Worm (Caenorhabditis elegans) whole organism, early embryonic: ENCODE results near the gene cyp-13A7.

Source experiments
- B0310.2 ChIP-seq: sonication (generic microtip); optimal IDR thresholded peaks from 2 replicates; lab custom pipeline; 2016; ENCODE audit warnings: mild to moderate bottlenecking, missing genetic modification characterization, missing compliant biosample characterization
- F13C5.2 ChIP-seq: sonication (generic microtip); optimal IDR thresholded peaks from 2 replicates; lab custom pipeline; 2017; ENCODE audit warnings: mild to moderate bottlenecking, missing genetic modification characterization, inconsistent platforms, missing compliant biosample characterization
- aly-1 ChIP-seq: sonication (generic microtip); optimal IDR thresholded peaks from 2 replicates; lab custom pipeline; 2016; ENCODE audit warnings: missing genetic modification characterization, missing compliant biosample characterization
- ama-1 ChIP-seq: fragments of 150-350 bp; optimal IDR thresholded peaks from 2 replicates; lab custom pipeline; 2014
- ceh-13 ChIP-seq: fragments of 200-800 bp; sonication (Bioruptor generic); optimal IDR thresholded peaks from 2 replicates; lab custom pipeline; 2018; ENCODE audit warnings: mild to moderate bottlenecking, missing genetic modification characterization, missing compliant biosample characterization
- ceh-36 ChIP-seq: sonication (generic microtip); optimal IDR thresholded peaks from 2 replicates; lab custom pipeline; 2016; ENCODE audit warnings: missing genetic modification characterization, inconsistent platforms, missing compliant biosample characterization
- ets-7 ChIP-seq: sonication (generic microtip); optimal IDR thresholded peaks from 2 replicates; lab custom pipeline; 2016; ENCODE audit warnings: missing genotype, missing genetic modification characterization, missing compliant biosample characterization
- flt-1 ChIP-seq: fragments of 200-800 bp; sonication (Bioruptor generic); IDR thresholded peaks from 2 replicates; pipeline ENCODE4 v1.3.6; 2022; ENCODE audit warnings: missing genetic modification characterization, missing compliant biosample characterization
- hmbx-1 ChIP-seq: sonication (generic microtip); optimal IDR thresholded peaks from 2 replicates; lab custom pipeline; 2016; ENCODE audit warnings: mild to moderate bottlenecking, missing genetic modification characterization, missing compliant biosample characterization
- hmg-4 ChIP-seq: fragments of 200-800 bp; sonication (Bioruptor generic); optimal IDR thresholded peaks from 2 replicates; lab custom pipeline; 2018; ENCODE audit warnings: mild to moderate bottlenecking, missing genetic modification characterization, missing compliant biosample characterization
- hnd-1 ChIP-seq: sonication (generic microtip); optimal IDR thresholded peaks from 2 replicates; lab custom pipeline; 2016; ENCODE audit warnings: missing genetic modification characterization, missing compliant biosample characterization
- pes-1 ChIP-seq: fragments of 200-800 bp; sonication (Bioruptor generic); IDR thresholded peaks from 2 replicates; pipeline ENCODE4 v1.3.6; 2022; ENCODE audit warnings: missing genetic modification reagents, missing genetic modification characterization, missing compliant biosample characterization
- scrt-1 ChIP-seq: fragments of 200-800 bp; sonication (Bioruptor generic); IDR thresholded peaks from 2 replicates; pipeline ENCODE4 v1.3.6; 2022; ENCODE audit warnings: missing genetic modification characterization, missing compliant biosample characterization
- sea-1 ChIP-seq: fragments of 200-800 bp; sonication (Bioruptor generic); conservative IDR thresholded peaks from 2 replicates; pipeline ENCODE4 v1.3.6; 2022; ENCODE audit warnings: missing genetic modification characterization, missing compliant biosample characterization
- tbx-11 ChIP-seq: fragments of 200-800 bp; sonication (Bioruptor generic); IDR thresholded peaks from 2 replicates; pipeline ENCODE4 v1.3.6; 2022; ENCODE audit warnings: missing genetic modification characterization, missing compliant biosample characterization
- tbx-37 ChIP-seq: fragments of 200-800 bp; sonication (Bioruptor generic); conservative IDR thresholded peaks from 2 replicates; pipeline ENCODE4 v1.3.6; 2022; ENCODE audit warnings: missing genetic modification reagents, missing genetic modification characterization, missing compliant biosample characterization
- tra-4 ChIP-seq: sonication (generic microtip); optimal IDR thresholded peaks from 2 replicates; lab custom pipeline; 2017; ENCODE audit warnings: missing genetic modification characterization, missing compliant biosample characterization

cyp-13A7 gene

ce11 chrII:9835958-9836357, 32.5 kb downstream of the cyp-13A7 start:
- TF ChIP-seq sea-1 (no peak), ets-7 (no peak), hmbx-1 (tag; lab: Kevin White, UChicago) (no peak), aly-1 (tag; lab: Kevin White, UChicago) (no peak), hnd-1 (tag; lab: Kevin White, UChicago) (no peak), ceh-13 (no peak), hmg-4 (GFP tag; lab: Kevin White, UChicago) (no peak), B0310.2 (tag; lab: Kevin White, UChicago) (no peak), tbx-11 (GFP tag; lab: Robert Waterston, UW) (no peak), tra-4 (tag; lab: Kevin White, UChicago) (no peak), scrt-1 (GFP tag; lab: Robert Waterston, UW) (no peak), tbx-37 (GFP tag; lab: Robert Waterston, UW) (no peak), ama-1 (lab: Kevin White, UChicago) (no peak), ceh-36 (tag; lab: Kevin White, UChicago) (no peak), pes-1 (GFP tag; lab: Robert Waterston, UW) (no peak), F13C5.2 (tag; lab: Kevin White, UChicago) (no peak), flt-1 (GFP tag; lab: Robert Waterston, UW) (no peak)

DNA sequence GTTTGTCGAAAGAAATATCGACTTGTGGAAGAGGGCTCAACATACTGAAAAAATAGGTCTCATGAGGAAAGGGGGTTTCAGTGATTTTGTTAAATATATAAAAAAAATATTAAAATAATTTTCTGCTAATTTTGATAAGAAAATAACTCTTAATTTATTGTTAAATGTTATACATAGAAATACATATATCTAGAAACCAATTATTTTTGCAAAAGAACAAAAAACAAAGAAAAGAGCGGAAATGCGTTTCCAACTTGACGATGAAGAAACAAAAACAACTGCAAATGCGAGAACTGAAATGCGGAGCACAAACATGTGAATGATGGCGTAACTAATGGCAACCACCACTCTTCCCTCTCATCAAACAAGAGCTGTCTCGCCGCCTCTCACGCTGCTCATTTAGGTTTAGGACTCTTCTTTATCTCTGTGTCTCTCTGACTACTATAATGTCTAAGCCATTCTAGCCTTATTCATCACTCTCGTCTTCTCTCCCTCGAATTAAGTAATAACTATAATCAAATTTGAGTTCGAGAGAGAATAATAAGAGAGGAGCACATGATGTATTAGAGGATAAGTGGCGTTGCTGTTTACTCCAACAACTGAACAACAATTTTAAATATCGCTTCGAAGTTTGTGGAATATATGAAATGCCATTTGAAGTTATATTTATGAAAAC, 35.0 kb downstream of the cyp-13A7 start, which contains the start of gene arrd-4:
TSS of gene arrd-4 (minus strand) at position 51 of the 676 bp plus-strand sequence.
- TF ChIP-seq sea-1 (no peak), scrt-1 (GFP tag; lab: Robert Waterston, UW) (no peak), ceh-36 (tag; lab: Kevin White, UChicago) (no peak), tra-4 (tag; lab: Kevin White, UChicago) (no peak)

- no peak for TF ChIP-seq hmbx-1 (tag; lab: Kevin White, UChicago)
- TF ChIP-seq B0310.2 (tag; lab: Kevin White, UChicago), result no peak
- no peak for TF ChIP-seq scrt-1 (GFP tag; lab: Robert Waterston, UW)
- no peak for TF ChIP-seq tbx-11 (GFP tag; lab: Robert Waterston, UW)
- TF ChIP-seq ets-7, result no peak
- no peak for TF ChIP-seq ceh-13
- no peak for TF ChIP-seq tbx-37 (GFP tag; lab: Robert Waterston, UW)
- TF ChIP-seq pes-1 (GFP tag; lab: Robert Waterston, UW), result no peak
- no peak for TF ChIP-seq sea-1
- no peak for TF ChIP-seq tra-4 (tag; lab: Kevin White, UChicago)
- TF ChIP-seq ceh-36 (tag; lab: Kevin White, UChicago), result no peak
- TF ChIP-seq hnd-1 (tag; lab: Kevin White, UChicago), result no peak
- TF ChIP-seq aly-1 (tag; lab: Kevin White, UChicago), result no peak
- TF ChIP-seq flt-1 (GFP tag; lab: Robert Waterston, UW), result no peak
These were observed 36.9 kb downstream of the cyp-13A7 start, which contains the start of gene ZK938.11 for ce11 chrII:9840313-9840712. TSS of gene ZK938.11 (minus strand) at chrII:9840413.

ce11 chrII:9841985-9842505, 38.6 kb downstream of the cyp-13A7 start, which contains the start of gene rnh-1.2:
TSS of gene rnh-1.2 (minus strand) at chrII:9842035.
- TF ChIP-seq aly-1 (tag; lab: Kevin White, UChicago), result no peak
- TF ChIP-seq ama-1 (lab: Kevin White, UChicago), result no peak
- TF ChIP-seq hmbx-1 (tag; lab: Kevin White, UChicago), result no peak
- no peak for TF ChIP-seq ceh-13
- TF ChIP-seq tbx-11 (GFP tag; lab: Robert Waterston, UW), result no peak
- no peak for TF ChIP-seq tra-4 (tag; lab: Kevin White, UChicago)
- no peak for TF ChIP-seq hmg-4 (GFP tag; lab: Kevin White, UChicago)
- no peak for TF ChIP-seq B0310.2 (tag; lab: Kevin White, UChicago)
- no peak for TF ChIP-seq sea-1
- TF ChIP-seq ceh-36 (tag; lab: Kevin White, UChicago), result no peak
- no peak for TF ChIP-seq hnd-1 (tag; lab: Kevin White, UChicago)
- TF ChIP-seq scrt-1 (GFP tag; lab: Robert Waterston, UW), result no peak
- TF ChIP-seq flt-1 (GFP tag; lab: Robert Waterston, UW), result no peak
- no peak for TF ChIP-seq F13C5.2 (tag; lab: Kevin White, UChicago)
- no peak for TF ChIP-seq pes-1 (GFP tag; lab: Robert Waterston, UW)
- TF ChIP-seq tbx-37 (GFP tag; lab: Robert Waterston, UW), result no peak
- no peak for TF ChIP-seq ets-7

ce11 chrII:9845239-9845638, 41.8 kb downstream of the cyp-13A7 start, which contains the start of gene chil-9:
TSS of gene chil-9 (minus strand) at chrII:9845339.
- TF ChIP-seq ets-7 (no peak), ama-1 (lab: Kevin White, UChicago) (no peak), hnd-1 (tag; lab: Kevin White, UChicago) (no peak), scrt-1 (GFP tag; lab: Robert Waterston, UW) (no peak), tbx-37 (GFP tag; lab: Robert Waterston, UW) (no peak), aly-1 (tag; lab: Kevin White, UChicago) (no peak), ceh-13 (no peak), hmg-4 (GFP tag; lab: Kevin White, UChicago) (no peak), sea-1 (no peak), tbx-11 (GFP tag; lab: Robert Waterston, UW) (no peak)

DNA sequence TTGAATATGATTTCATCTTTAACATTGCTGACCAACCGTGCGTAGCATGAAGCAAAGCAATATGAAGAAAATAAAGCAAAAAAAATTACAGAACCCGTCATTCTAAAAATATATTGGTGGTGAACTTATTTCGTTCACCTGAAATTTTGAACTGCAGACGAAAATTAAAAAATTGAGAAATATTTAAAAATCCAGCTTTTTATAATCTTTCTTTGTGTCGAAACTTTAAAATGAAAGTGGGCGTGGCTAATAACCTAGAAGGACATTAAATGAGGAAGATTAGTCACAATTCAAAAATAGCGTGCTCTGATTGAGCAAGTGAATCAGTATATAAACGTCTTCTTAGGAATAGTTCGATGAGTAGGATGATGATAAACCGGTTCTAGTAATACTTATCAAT, 46.1 kb downstream of the cyp-13A7 start, which contains the start of gene old-2:
TSS of gene old-2 (minus strand) at position 101 of the 400 bp plus-strand sequence.
- TF ChIP-seq ceh-13 (no peak), tbx-37 (GFP tag; lab: Robert Waterston, UW) (no peak)

DNA sequence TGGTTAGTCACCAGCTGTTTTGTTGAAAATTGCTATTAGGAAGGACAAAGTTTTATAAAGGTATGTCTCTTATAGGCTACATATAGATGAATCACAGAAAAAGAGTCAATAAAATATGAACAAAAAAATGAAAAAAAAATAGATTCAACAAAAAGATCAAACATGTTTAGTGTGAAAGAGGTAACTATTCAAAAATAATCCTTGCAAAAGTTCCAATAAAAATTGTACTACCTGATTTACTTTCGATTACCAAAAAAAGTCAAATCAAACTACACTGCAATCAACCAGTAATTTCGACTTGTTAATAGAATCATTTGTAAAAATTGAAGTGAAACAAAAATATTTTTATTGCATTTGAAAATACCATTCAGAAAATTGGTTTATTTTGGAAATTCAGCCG, 47.5 kb downstream of the cyp-13A7 start, which contains the start of gene ZK938.10:
TSS of gene ZK938.10 (minus strand) at position 101 of the 400 bp plus-strand sequence.
- TF ChIP-seq flt-1 (GFP tag; lab: Robert Waterston, UW) (no peak), ama-1 (lab: Kevin White, UChicago) (no peak), ceh-13 (no peak), sea-1 (no peak), tbx-11 (GFP tag; lab: Robert Waterston, UW) (no peak), hmg-4 (GFP tag; lab: Kevin White, UChicago) (no peak), B0310.2 (tag; lab: Kevin White, UChicago) (no peak), ceh-36 (tag; lab: Kevin White, UChicago) (no peak), tbx-37 (GFP tag; lab: Robert Waterston, UW) (no peak), hmbx-1 (tag; lab: Kevin White, UChicago) (no peak), F13C5.2 (tag; lab: Kevin White, UChicago) (no peak), tra-4 (tag; lab: Kevin White, UChicago) (no peak)
